Worm (Caenorhabditis elegans) whole organism, mixed stage, embryonic: Measurements from ENCODE around the gene wdr-46.

ENCODE experiments used
- M03D4.4 ChIP-seq: sonication (generic microtip); optimal IDR thresholded peaks from 2 replicates; lab custom pipeline; 2017; ENCODE audit warnings: mild to moderate bottlenecking, missing genetic modification characterization, missing compliant biosample characterization
- bed-3 ChIP-seq: fragments of 200-800 bp; sonication (Bioruptor generic); optimal IDR thresholded peaks from 3 replicates; lab custom pipeline; 2018; ENCODE audit warnings: mild to moderate bottlenecking, missing genetic modification characterization, moderate library complexity, missing compliant biosample characterization
- blmp-1 ChIP-seq: fragments of 150-350 bp; optimal IDR thresholded peaks from 2 replicates; lab custom pipeline; 2014; ENCODE audit warnings: missing biosample characterization, missing genetic modification characterization
- ceh-43 ChIP-seq: fragments of 200-800 bp; sonication (Bioruptor generic); optimal IDR thresholded peaks from 2 replicates; lab custom pipeline; 2018; ENCODE audit warnings: mild to moderate bottlenecking, missing genetic modification characterization, moderate library complexity, missing compliant biosample characterization
- ceh-83 ChIP-seq: fragments of 200-800 bp; sonication (Bioruptor generic); optimal IDR thresholded peaks from 2 replicates; lab custom pipeline; 2018; ENCODE audit warnings: mild to moderate bottlenecking, missing genetic modification characterization, missing compliant biosample characterization
- ces-1 ChIP-seq: fragments of 150-350 bp; optimal IDR thresholded peaks from 2 replicates; lab custom pipeline; 2014; ENCODE audit warnings: missing biosample characterization, missing genetic modification reagents, missing genetic modification characterization
- cnd-1 ChIP-seq: fragments of 200-800 bp; sonication (Bioruptor generic); optimal IDR thresholded peaks from 2 replicates; lab custom pipeline; 2018; ENCODE audit warnings: mild to moderate bottlenecking, missing genetic modification characterization, missing compliant biosample characterization
- drap-1 ChIP-seq: fragments of 200-800 bp; sonication (Bioruptor generic); optimal IDR thresholded peaks from 3 replicates; lab custom pipeline; 2018; ENCODE audit warnings: mild to moderate bottlenecking, missing genetic modification characterization, missing compliant biosample characterization
- elt-1 ChIP-seq: sonication (generic microtip); optimal IDR thresholded peaks from 2 replicates; lab custom pipeline; 2017; ENCODE audit warnings: missing genetic modification characterization, mild to moderate bottlenecking, missing compliant biosample characterization, antibody characterized with exemption, moderate library complexity, borderline replicate concordance; ENCODE audit not compliant: insufficient read depth
- elt-3 ChIP-seq: fragments of 150-350 bp; optimal IDR thresholded peaks from 2 replicates; lab custom pipeline; 2014; ENCODE audit warnings: missing biosample characterization, missing genetic modification characterization
- flh-1 ChIP-seq: fragments of 200-800 bp; sonication (Bioruptor generic); optimal IDR thresholded peaks from 2 replicates; lab custom pipeline; 2018; ENCODE audit warnings: mild to moderate bottlenecking, missing genetic modification characterization, moderate library complexity, missing compliant biosample characterization
- hlh-1 ChIP-seq: fragments of 150-350 bp; optimal IDR thresholded peaks from 2 replicates; lab custom pipeline; 2014; ENCODE audit warnings: missing biosample characterization, missing genetic modification reagents, missing genetic modification characterization
- lin-13 ChIP-seq: fragments of 150-350 bp; optimal IDR thresholded peaks from 2 replicates; lab custom pipeline; 2014; ENCODE audit warnings: missing biosample characterization, missing genetic modification characterization
- lin-32 ChIP-seq: fragments of 200-800 bp; sonication (Bioruptor generic); optimal IDR thresholded peaks from 2 replicates; lab custom pipeline; 2018; ENCODE audit warnings: mild to moderate bottlenecking, missing genetic modification characterization, missing compliant biosample characterization
- lsy-2 ChIP-seq: fragments of 150-350 bp; optimal IDR thresholded peaks from 2 replicates; lab custom pipeline; 2014; ENCODE audit warnings: missing biosample characterization, missing genetic modification characterization
- mab-5 ChIP-seq: fragments of 150-350 bp; optimal IDR thresholded peaks from 2 replicates; lab custom pipeline; 2014; ENCODE audit warnings: missing biosample characterization, missing genetic modification characterization
- mep-1 ChIP-seq: fragments of 150-350 bp; optimal IDR thresholded peaks from 2 replicates; lab custom pipeline; 2017; ENCODE audit warnings: missing biosample characterization, missing genetic modification reagents, missing genetic modification characterization, inconsistent platforms
- mls-2 ChIP-seq: sonication (generic microtip); optimal IDR thresholded peaks from 2 replicates; lab custom pipeline; 2016; ENCODE audit warnings: mild to moderate bottlenecking, missing genetic modification characterization, moderate library complexity, missing compliant biosample characterization
- nhr-12 ChIP-seq: fragments of 150-350 bp; optimal IDR thresholded peaks from 2 replicates; lab custom pipeline; 2014; ENCODE audit warnings: missing biosample characterization, missing genetic modification characterization
- nhr-2 ChIP-seq: fragments of 150-350 bp; optimal IDR thresholded peaks from 2 replicates; lab custom pipeline; 2014; ENCODE audit warnings: missing biosample characterization, missing genetic modification characterization
- nhr-237 ChIP-seq: fragments of 150-350 bp; optimal IDR thresholded peaks from 2 replicates; lab custom pipeline; 2014; ENCODE audit warnings: missing biosample characterization, missing genetic modification characterization
- nhr-28 ChIP-seq: fragments of 150-350 bp; optimal IDR thresholded peaks from 2 replicates; lab custom pipeline; 2014; ENCODE audit warnings: missing biosample characterization, missing genetic modification characterization
- nhr-76 ChIP-seq: sonication (generic microtip); optimal IDR thresholded peaks from 2 replicates; lab custom pipeline; 2017; ENCODE audit warnings: missing biosample characterization, missing genetic modification characterization
- pha-4 ChIP-seq: fragments of 150-350 bp; optimal IDR thresholded peaks from 2 replicates; lab custom pipeline; 2018; ENCODE audit warnings: missing biosample characterization, missing genetic modification reagents, missing genetic modification characterization
- sem-2 ChIP-seq: fragments of 200-800 bp; sonication (Bioruptor generic); optimal IDR thresholded peaks from 2 replicates; lab custom pipeline; 2018; ENCODE audit warnings: mild to moderate bottlenecking, missing genetic modification characterization, missing compliant biosample characterization
- snpc-4 ChIP-seq: fragments of 150-350 bp; optimal IDR thresholded peaks from 2 replicates; lab custom pipeline; 2014; ENCODE audit warnings: missing biosample characterization, missing genetic modification characterization
- sptf-1 ChIP-seq: sonication (generic microtip); optimal IDR thresholded peaks from 2 replicates; lab custom pipeline; 2017; ENCODE audit warnings: mild to moderate bottlenecking, missing genetic modification characterization, moderate library complexity, missing compliant biosample characterization
- tbx-8 ChIP-seq: fragments of 200-800 bp; sonication (Bioruptor generic); optimal IDR thresholded peaks from 2 replicates; lab custom pipeline; 2018; ENCODE audit warnings: mild to moderate bottlenecking, missing genetic modification characterization, moderate library complexity, missing compliant biosample characterization
- unc-120 ChIP-seq: sonication (generic microtip); optimal IDR thresholded peaks from 2 replicates; lab custom pipeline; 2017; ENCODE audit warnings: missing genetic modification characterization, missing compliant biosample characterization; ENCODE audit not compliant: poor library complexity, severe bottlenecking
- unc-39 ChIP-seq: fragments of 150-350 bp; optimal IDR thresholded peaks from 2 replicates; lab custom pipeline; 2014; ENCODE audit warnings: missing biosample characterization, missing genetic modification characterization
- zip-8 ChIP-seq: fragments of 150-350 bp; optimal IDR thresholded peaks from 2 replicates; lab custom pipeline; 2014; ENCODE audit warnings: missing biosample characterization, missing genetic modification characterization
- ztf-11 ChIP-seq: fragments of 150-350 bp; optimal IDR thresholded peaks from 2 replicates; lab custom pipeline; 2014; ENCODE audit warnings: missing biosample characterization, missing genetic modification characterization

Gene wdr-46

DNA sequence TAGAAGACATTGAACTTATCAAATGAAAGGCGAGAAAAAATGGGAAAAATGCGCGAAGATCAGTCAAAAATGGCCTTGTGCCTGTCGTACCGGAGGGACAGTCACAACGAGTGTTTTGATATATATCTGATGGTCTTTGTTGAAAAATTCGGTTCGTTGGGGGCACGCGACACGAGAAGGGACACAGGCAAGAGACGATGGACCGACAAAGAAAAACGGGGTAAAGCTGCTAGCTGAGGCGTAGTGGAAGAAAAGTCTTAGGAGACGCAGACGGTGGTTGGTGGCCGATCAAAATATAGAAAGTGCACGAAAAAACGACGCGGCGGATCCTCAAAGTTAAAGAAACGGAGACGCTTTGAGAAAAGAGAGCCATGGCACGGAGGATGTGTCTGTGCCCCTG, 36.8 kb upstream of the wdr-46 start:
- TF ChIP-seq mab-5 (tag; lab: Kevin White, UChicago) (no peak), lsy-2 (tag; lab: Kevin White, UChicago) (no peak), lin-32 (GFP tag; lab: Kevin White, UChicago) (no peak), elt-3 (tag; lab: Kevin White, UChicago) (no peak), zip-8 (no peak), nhr-2 (tag; lab: Kevin White, UChicago) (no peak), bed-3 (no peak), unc-120 (tag; lab: Kevin White, UChicago) (no peak), hlh-1 (tag; lab: Kevin White, UChicago) (no peak)

DNA sequence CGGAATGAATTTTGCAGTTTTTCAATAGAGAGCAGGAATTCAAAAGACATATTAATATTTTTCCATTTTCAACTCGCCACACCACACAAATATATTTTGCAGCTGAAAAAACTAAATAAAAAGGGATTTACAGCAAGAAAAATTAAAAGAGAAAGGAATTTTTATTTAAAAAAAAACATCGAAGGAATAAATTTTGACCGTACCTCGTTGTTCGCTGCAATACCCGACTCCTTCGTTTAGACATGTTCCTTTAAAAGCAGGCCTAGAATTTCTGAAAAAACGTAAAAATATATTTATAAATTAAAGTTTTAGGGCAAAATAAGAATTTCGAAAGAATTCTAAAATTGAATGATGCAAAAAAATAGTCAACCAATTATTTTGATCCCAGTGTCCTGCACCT, 36.3 kb upstream of the wdr-46 start, which contains the start of gene F19B6.1:
Gene F19B6.1 (minus strand): TSS at position 278 of the 400 bp plus-strand sequence.
- TF ChIP-seq nhr-12 (tag; lab: Kevin White, UChicago): no peak
- no peak for TF ChIP-seq elt-1
- TF ChIP-seq ztf-11 (tag; lab: Kevin White, UChicago): no peak
- TF ChIP-seq nhr-237: no peak
- TF ChIP-seq unc-120 (tag; lab: Kevin White, UChicago): no peak
- TF ChIP-seq sptf-1: no peak
- TF ChIP-seq snpc-4: no peak
- TF ChIP-seq unc-39 (tag; lab: Kevin White, UChicago): no peak
- no peak for TF ChIP-seq nhr-28 (tag; lab: Kevin White, UChicago)
- TF ChIP-seq lin-32 (GFP tag; lab: Kevin White, UChicago): no peak
- TF ChIP-seq elt-3 (tag; lab: Kevin White, UChicago): no peak
- TF ChIP-seq ceh-43: no peak
- TF ChIP-seq sem-2: no peak
- TF ChIP-seq pha-4 (tag; lab: Kevin White, UChicago): no peak
- no peak for TF ChIP-seq M03D4.4
- no peak for TF ChIP-seq nhr-76
- no peak for TF ChIP-seq mep-1 (tag; lab: Kevin White, UChicago)
- no peak for TF ChIP-seq zip-8
- no peak for TF ChIP-seq bed-3

DNA sequence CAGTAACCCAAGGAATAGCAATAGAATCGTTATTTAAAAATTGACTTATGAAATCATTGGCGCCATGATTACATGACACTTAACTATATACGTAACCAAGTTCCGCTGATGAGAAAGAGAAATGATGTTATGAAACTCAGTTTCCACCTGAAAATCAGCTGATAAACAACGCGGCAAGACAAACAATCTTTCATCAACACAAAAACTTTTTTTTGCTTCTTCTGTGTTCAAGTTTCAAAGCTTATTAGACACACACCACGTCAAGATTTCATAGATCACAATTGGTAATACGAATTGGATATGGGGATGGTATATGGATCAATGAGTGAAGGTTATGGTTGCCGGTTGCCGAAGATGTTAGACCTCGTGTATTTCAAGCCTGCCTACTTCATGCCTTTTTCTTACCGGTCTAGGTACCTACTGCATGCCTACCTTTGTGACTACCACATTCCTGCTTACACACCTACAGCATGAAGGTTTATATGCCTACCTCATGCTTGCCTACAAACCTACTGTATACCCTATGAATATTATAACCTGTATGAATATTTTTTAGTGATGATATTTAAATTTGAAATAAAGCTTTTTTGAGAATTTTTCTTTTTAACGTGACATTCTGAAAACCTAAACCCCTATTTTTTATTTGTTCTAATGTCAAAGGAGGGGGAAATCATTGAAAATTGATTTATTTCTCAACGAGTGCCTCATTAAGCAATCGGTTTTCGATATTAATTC, 35.0 kb upstream of the wdr-46 start, which contains the start of the genes F19B6.10 and wht-5:
Gene F19B6.10 (plus strand): TSS at position 301 of the 735 bp plus-strand sequence.
Gene wht-5 (plus strand): TSS at position 685 of the 735 bp plus-strand sequence.
- TF ChIP-seq snpc-4 (no peak), mls-2 (tag; lab: Kevin White, UChicago) (no peak), lin-32 (GFP tag; lab: Kevin White, UChicago) (no peak), mab-5 (tag; lab: Kevin White, UChicago) (no peak), nhr-76 (no peak), nhr-12 (tag; lab: Kevin White, UChicago) (no peak), nhr-2 (tag; lab: Kevin White, UChicago) (no peak), ceh-83 (no peak), lin-13 (tag; lab: Kevin White, UChicago) (no peak)

DNA sequence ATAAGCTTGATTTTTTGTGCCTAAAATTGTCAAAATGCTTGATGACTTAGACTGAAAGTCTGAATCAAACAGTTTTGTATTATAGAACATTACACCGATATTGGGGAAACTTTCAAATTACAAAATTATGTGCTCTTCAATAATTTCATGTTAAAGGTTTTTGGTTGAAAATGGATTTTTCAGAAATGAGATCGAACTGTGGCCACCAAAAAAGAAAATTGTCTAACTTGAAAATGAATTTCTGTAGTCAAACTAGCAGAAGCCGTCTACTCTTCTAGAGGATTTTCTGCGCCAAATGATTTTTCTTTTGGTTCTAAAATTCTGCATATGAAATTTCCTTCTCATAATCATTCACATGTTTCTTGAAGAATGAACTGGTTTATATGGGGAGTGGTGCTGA, 31.2 kb upstream of the wdr-46 start:
- TF ChIP-seq blmp-1 (tag; lab: Kevin White, UChicago): no peak
- no peak for TF ChIP-seq zip-8
- TF ChIP-seq cnd-1 (tag; lab: Kevin White, UChicago): no peak
- no peak for TF ChIP-seq lin-32 (GFP tag; lab: Kevin White, UChicago)

DNA sequence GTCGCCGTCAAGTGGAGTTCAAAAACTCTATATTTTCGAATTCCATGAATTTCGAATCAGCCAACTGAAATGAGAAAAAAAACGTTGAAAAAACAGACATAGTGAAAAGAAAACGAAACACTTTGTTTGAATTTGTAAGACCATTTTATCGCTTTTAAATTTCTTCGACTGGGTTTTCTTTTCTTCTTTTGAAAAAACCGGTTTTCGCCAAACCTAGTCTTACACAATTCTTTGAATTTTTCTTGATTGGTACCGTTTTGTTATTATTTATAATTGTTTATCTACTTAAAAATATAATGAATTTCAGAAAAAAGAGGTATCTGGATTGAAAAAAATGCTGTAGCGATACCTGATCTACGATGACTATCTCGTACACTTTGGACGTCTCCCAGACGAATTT, 22.4 kb upstream of the wdr-46 start, which contains the start of gene best-22:
Gene best-22 (plus strand): TSS at position 301 of the 400 bp plus-strand sequence.
- TF ChIP-seq flh-1 (GFP tag; lab: Kevin White, UChicago) (no peak), tbx-8 (no peak), nhr-12 (tag; lab: Kevin White, UChicago) (no peak), ces-1 (no peak), snpc-4 (no peak), zip-8 (no peak), drap-1 (no peak), M03D4.4 (no peak), elt-1 (no peak), lin-13 (tag; lab: Kevin White, UChicago) (no peak)
